Fruit fly (Drosophila melanogaster): ENCODE data around the gene CG18754.

Gene CG18754

DNA sequence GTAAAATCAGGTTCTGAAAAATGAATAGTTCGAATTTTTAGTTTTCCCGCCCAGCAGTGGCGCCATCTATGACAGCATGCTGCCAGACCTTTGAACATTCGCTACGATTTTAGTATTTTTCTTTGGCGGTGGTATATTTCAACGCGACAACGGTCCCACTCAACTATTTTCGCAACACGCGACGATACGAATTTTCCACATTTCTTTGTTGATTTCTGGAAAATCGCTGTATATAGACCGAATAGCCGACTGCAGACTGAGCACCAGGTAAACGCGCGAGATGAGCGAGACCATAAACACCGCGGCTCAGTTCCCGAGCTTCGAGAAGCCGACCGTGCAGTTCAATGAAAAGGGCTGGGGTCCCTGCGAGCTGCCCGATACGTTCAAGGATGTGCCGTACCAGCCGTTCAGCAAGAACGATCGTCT, 3.9 kb upstream of the CG18754 start, which contains the start of gene eIF3d1 (continued):
- TF ChIP-seq CG12744 (GFP tag; optimal IDR thresholded peaks at IDR 0.05) (peak; percentile 42), ro (GFP tag; IDR thresholded peaks at IDR 0.05) (no peak), Lim3 (GFP tag; IDR thresholded peaks at IDR 0.05) (no peak), wek (GFP tag; optimal IDR thresholded peaks at IDR 0.05) (no peak), NC2α (GFP tag; optimal IDR thresholded peaks at IDR 0.05) (no peak), CG7786 (GFP tag; optimal IDR thresholded peaks at IDR 0.05) (no peak), CG9437 (GFP tag; optimal IDR thresholded peaks at IDR 0.05) (no peak), luna (GFP tag; optimal IDR thresholded peaks at IDR 0.05) (no peak), Bgb (GFP tag; IDR thresholded peaks at IDR 0.05; ENCODE audit: partially characterized antibody) (peak; percentile 21; the same call in 1 of the 2 replicates), fd102C (GFP tag; optimal IDR thresholded peaks at IDR 0.05) (no peak), tap (tag; optimal IDR thresholded peaks at IDR 0.05) (no peak), bcd (GFP tag; optimal IDR thresholded peaks at IDR 0.05) (peak; percentile 19), her (GFP tag; optimal IDR thresholded peaks at IDR 0.05) (no peak), gce (GFP tag; IDR thresholded peaks at IDR 0.05) (no peak), Poxn (GFP tag; IDR thresholded peaks at IDR 0.05) (no peak), CG17829 (tag; optimal IDR thresholded peaks at IDR 0.05) (peak; percentile 26), Dref (GFP tag; IDR thresholded peaks at IDR 0.05) (peak; percentile 42; the same call in 1 of the 2 replicates), fru (optimal IDR thresholded peaks at IDR 0.05) (no peak), Deaf1 (tag; optimal IDR thresholded peaks at IDR 0.05) (no peak), CG33213 (GFP tag; optimal IDR thresholded peaks at IDR 0.05) (peak; percentile 22), trem (tag; optimal IDR thresholded peaks at IDR 0.05) (peak; percentile 74), CG18764 (GFP tag; optimal IDR thresholded peaks at IDR 0.05) (peak; percentile 10), psq (GFP tag; optimal IDR thresholded peaks at IDR 0.05) (no peak), CG17328 (GFP tag; IDR thresholded peaks at IDR 0.05) (no peak), bigmax (GFP tag; optimal IDR thresholded peaks at IDR 0.05) (peak; percentile 94), Gsc (GFP tag; IDR thresholded peaks at IDR 0.05) (no peak), seq (GFP tag; IDR thresholded peaks at IDR 0.05) (no peak), CG12769 (tag; optimal IDR thresholded peaks at IDR 0.05) (no peak), CG12659 (GFP tag; optimal IDR thresholded peaks at IDR 0.05) (peak; percentile 29), fd96Cb (tag; optimal IDR thresholded peaks at IDR 0.05) (no peak), CG13624 (GFP tag; optimal IDR thresholded peaks at IDR 0.05) (no peak), CG9932 (GFP tag; IDR thresholded peaks at IDR 0.05) (peak; percentile 22; the same call in 1 of the 2 replicates), stwl (tag; optimal IDR thresholded peaks at IDR 0.05) (peak; percentile 76), CG6854 (GFP tag; optimal IDR thresholded peaks at IDR 0.05) (no peak), zen (tag; optimal IDR thresholded peaks at IDR 0.05) (no peak), bab2 (GFP tag; optimal IDR thresholded peaks at IDR 0.05) (no peak), CG8765 (GFP tag; IDR thresholded peaks at IDR 0.05) (0 out of 2 replicates have a peak, but pooled peaks have one; percentile 27), Hsf (GFP tag; optimal IDR thresholded peaks at IDR 0.05) (peak; percentile 49), Tbp (GFP tag; optimal IDR thresholded peaks at IDR 0.05) (no peak), CG2712 (tag; optimal IDR thresholded peaks at IDR 0.05) (no peak), Ravus (GFP tag; IDR thresholded peaks at IDR 0.05) (no peak), Bdp1 (GFP tag; optimal IDR thresholded peaks at IDR 0.05) (peak; percentile 41), mirr (GFP tag; optimal IDR thresholded peaks at IDR 0.05) (no peak), Hr3 (GFP tag; optimal IDR thresholded peaks at IDR 0.05) (no peak), emc (GFP tag; optimal IDR thresholded peaks at IDR 0.05) (no peak), CG9727 (GFP tag; optimal IDR thresholded peaks at IDR 0.05) (no peak), CG8290 (GFP tag; optimal IDR thresholded peaks at IDR 0.05) (peak; percentile 12), CG8290 (tag; optimal IDR thresholded peaks at IDR 0.05) (no peak), TFAM (GFP tag; optimal IDR thresholded peaks at IDR 0.05) (no peak), Lpt (GFP tag; optimal IDR thresholded peaks at IDR 0.05) (no peak), pita (GFP tag; optimal IDR thresholded peaks at IDR 0.05) (no peak), pzg (GFP tag; optimal IDR thresholded peaks at IDR 0.05) (peak; percentile 95), sisA (GFP tag; IDR thresholded peaks at IDR 0.05) (no peak)
